Fruit fly (Drosophila melanogaster): Measurements from ENCODE around the gene Cp19.
A peak's percentile ranks its signal among the peaks of the same experiment; 100 is the strongest.

The Cp19 gene

dm6 chr3L:8741051-8741468 is 11.4 kb downstream of the Cp19 start (continued):
- TF ChIP-seq dysf (GFP tag; IDR thresholded peaks at IDR 0.05), result 0 out of 3 replicates have a peak, but pooled peaks have one; percentile 7
- no peak for TF ChIP-seq ems (GFP tag; optimal IDR thresholded peaks at IDR 0.05)
- TF ChIP-seq fd64A (GFP tag; optimal IDR thresholded peaks at IDR 0.05), result peak; percentile 20
- TF ChIP-seq z (GFP tag; IDR thresholded peaks at IDR 0.05), result peak; percentile 77
- no peak for TF ChIP-seq bab2 (GFP tag; optimal IDR thresholded peaks at IDR 0.05)
- peak; percentile 25 for TF ChIP-seq BtbVII (GFP tag; optimal IDR thresholded peaks at IDR 0.05)
- peak; percentile 51 for TF ChIP-seq CG6813 (GFP tag; optimal IDR thresholded peaks at IDR 0.05)
- no peak for TF ChIP-seq CG17328 (GFP tag; IDR thresholded peaks at IDR 0.05)
- 0 out of 2 replicates have a peak, but pooled peaks have one; percentile 14 for TF ChIP-seq sens-2 (GFP tag; IDR thresholded peaks at IDR 0.05)
- TF ChIP-seq Opbp (GFP tag; IDR thresholded peaks at IDR 0.05; ENCODE audit: partially characterized antibody), result no peak
- no peak for TF ChIP-seq Dfd (GFP tag; optimal IDR thresholded peaks at IDR 0.05)
- TF ChIP-seq hth (optimal IDR thresholded peaks at IDR 0.05), result no peak
- no peak for TF ChIP-seq CG4730 (GFP tag; IDR thresholded peaks at IDR 0.05)
- no peak for TF ChIP-seq CG18262 (tag; optimal IDR thresholded peaks at IDR 0.05)
- TF ChIP-seq CG12942 (GFP tag; optimal IDR thresholded peaks at IDR 0.05), result no peak
- TF ChIP-seq onecut (GFP tag; IDR thresholded peaks at IDR 0.05), result no peak
- no peak for TF ChIP-seq mam (GFP tag; optimal IDR thresholded peaks at IDR 0.05)
- TF ChIP-seq Rfx (GFP tag; IDR thresholded peaks at IDR 0.05), result peak; percentile 37; the same call in 1 of the 2 replicates
- TF ChIP-seq CTCF (GFP tag; optimal IDR thresholded peaks at IDR 0.05), result peak; percentile 28
- TF ChIP-seq knrl (GFP tag; IDR thresholded peaks at IDR 0.05; ENCODE audit: partially characterized antibody), result no peak
- TF ChIP-seq crp (GFP tag; optimal IDR thresholded peaks at IDR 0.05), result peak in 1 of 2 experiments; percentile 31
- TF ChIP-seq CG32532 (GFP tag; IDR thresholded peaks at IDR 0.05), result peak; percentile 33; the same call in 1 of the 2 replicates
- no peak for TF ChIP-seq org-1 (GFP tag; optimal IDR thresholded peaks at IDR 0.05)
- no peak for TF ChIP-seq CG10654 (GFP tag; optimal IDR thresholded peaks at IDR 0.05)
- no peak for TF ChIP-seq CG13624 (GFP tag; optimal IDR thresholded peaks at IDR 0.05)
- no peak for TF ChIP-seq Bteb2 (GFP tag; optimal IDR thresholded peaks at IDR 0.05)
- peak; percentile 72; the same call in 1 of the 2 replicates for TF ChIP-seq aop (GFP tag; IDR thresholded peaks at IDR 0.05)
- TF ChIP-seq esg (GFP tag; conservative IDR thresholded peaks at IDR 0.05), result no peak
- no peak for TF ChIP-seq Myb (GFP tag; optimal IDR thresholded peaks at IDR 0.05)
- peak; percentile 35 for TF ChIP-seq CG11723 (GFP tag; optimal IDR thresholded peaks at IDR 0.05)
- TF ChIP-seq CG1024 (GFP tag; IDR thresholded peaks at IDR 0.05), result no peak
- TF ChIP-seq ranshi (GFP tag; IDR thresholded peaks at IDR 0.05), result no peak
- no peak for TF ChIP-seq CG10431 (GFP tag; optimal IDR thresholded peaks at IDR 0.05)
- TF ChIP-seq exex (tag; optimal IDR thresholded peaks at IDR 0.05), result no peak
- TF ChIP-seq emc (GFP tag; optimal IDR thresholded peaks at IDR 0.05), result no peak
- no peak for TF ChIP-seq inv (GFP tag; IDR thresholded peaks at IDR 0.05; ENCODE audit: partially characterized antibody)
- 0 out of 2 replicates have a peak, but pooled peaks have one; percentile 26 for TF ChIP-seq Ptx1 (GFP tag; IDR thresholded peaks at IDR 0.05)
- TF ChIP-seq CG15601 (tag; optimal IDR thresholded peaks at IDR 0.05), result no peak
- no peak for TF ChIP-seq CG9797 (GFP tag; optimal IDR thresholded peaks at IDR 0.05)
- no peak for TF ChIP-seq pum (GFP tag; optimal IDR thresholded peaks at IDR 0.05)
- no peak for TF ChIP-seq chn (GFP tag; optimal IDR thresholded peaks at IDR 0.05)
- TF ChIP-seq vnd (GFP tag; IDR thresholded peaks at IDR 0.05; ENCODE audit: partially characterized antibody), result no peak
- TF ChIP-seq CG4820 (GFP tag; optimal IDR thresholded peaks at IDR 0.05), result no peak
- TF ChIP-seq CG4707 (GFP tag; optimal IDR thresholded peaks at IDR 0.05), result peak; percentile 31
- TF ChIP-seq lilli (GFP tag; optimal IDR thresholded peaks at IDR 0.05), result no peak
- TF ChIP-seq CG30403 (GFP tag; optimal IDR thresholded peaks at IDR 0.05), result no peak
- peak; percentile 50; the same call in 1 of the 2 replicates for TF ChIP-seq rib (GFP tag; IDR thresholded peaks at IDR 0.05)
- TF ChIP-seq CG13287 (GFP tag; IDR thresholded peaks at IDR 0.05; ENCODE audit: partially characterized antibody), result no peak
- no peak for TF ChIP-seq bigmax (GFP tag; optimal IDR thresholded peaks at IDR 0.05)
- peak; percentile 70 for TF ChIP-seq CG3281 (GFP tag; optimal IDR thresholded peaks at IDR 0.05)
- TF ChIP-seq B-H2 (GFP tag; optimal IDR thresholded peaks at IDR 0.05), result no peak
- TF ChIP-seq CG16813 (GFP tag; IDR thresholded peaks at IDR 0.05; ENCODE audit: partially characterized antibody), result no peak
